Worm (Caenorhabditis elegans) whole organism, L3 larva: Measurements from ENCODE around the gene F01D5.3.

Experiments used
- R02D3.7 ChIP-seq: fragments of 150-350 bp; optimal IDR thresholded peaks from 2 replicates; lab custom pipeline; 2014; ENCODE audit warnings: missing biosample characterization, missing genetic modification characterization
- ZK546.5 ChIP-seq: sonication (generic microtip); optimal IDR thresholded peaks from 2 replicates; lab custom pipeline; 2017; ENCODE audit warnings: missing biosample characterization, missing genetic modification characterization
- aly-2 ChIP-seq: fragments of 150-350 bp; optimal IDR thresholded peaks from 2 replicates; lab custom pipeline; 2014; ENCODE audit warnings: missing biosample characterization, missing genetic modification characterization
- ceh-28 ChIP-seq: fragments of 150-350 bp; optimal IDR thresholded peaks from 2 replicates; lab custom pipeline; 2014; ENCODE audit warnings: missing biosample characterization, missing genetic modification reagents, missing genetic modification characterization
- ceh-82 ChIP-seq: fragments of 150-350 bp; optimal IDR thresholded peaks from 2 replicates; lab custom pipeline; 2014; ENCODE audit warnings: missing biosample characterization, missing genetic modification characterization
- ceh-9 ChIP-seq: sonication (generic microtip); optimal IDR thresholded peaks from 2 replicates; lab custom pipeline; 2018; ENCODE audit warnings: missing biosample characterization, missing genetic modification characterization
- daf-12 ChIP-seq: fragments of 150-350 bp; optimal IDR thresholded peaks from 2 replicates; lab custom pipeline; 2014; ENCODE audit warnings: missing biosample characterization, missing genetic modification reagents, missing genetic modification characterization
- egl-27 ChIP-seq: sonication (generic microtip); optimal IDR thresholded peaks from 4 replicates; lab custom pipeline; 2017; ENCODE audit warnings: missing biosample characterization, missing genetic modification reagents, missing genetic modification characterization
- egl-5 ChIP-seq: fragments of 150-350 bp; optimal IDR thresholded peaks from 2 replicates; lab custom pipeline; 2017; ENCODE audit warnings: missing biosample characterization, missing genetic modification reagents, missing genetic modification characterization, inconsistent platforms
- elt-2 ChIP-seq: sonication (generic microtip); optimal IDR thresholded peaks from 2 replicates; lab custom pipeline; 2016; ENCODE audit warnings: missing genetic modification reagents, mild to moderate bottlenecking, missing genetic modification characterization, missing compliant biosample characterization
- fkh-10 ChIP-seq: sonication (generic microtip); optimal IDR thresholded peaks from 2 replicates; lab custom pipeline; 2017; ENCODE audit warnings: missing biosample characterization, missing genetic modification reagents, missing genetic modification characterization
- lin-39 ChIP-seq: fragments of 150-350 bp; optimal IDR thresholded peaks from 2 replicates; lab custom pipeline; 2018; ENCODE audit warnings: missing biosample characterization, missing genetic modification reagents, missing genetic modification characterization
- lsy-12 ChIP-seq: sonication (generic microtip); optimal IDR thresholded peaks from 2 replicates; lab custom pipeline; 2016; ENCODE audit warnings: mild to moderate bottlenecking, missing genetic modification characterization, missing compliant biosample characterization
- mml-1 ChIP-seq: fragments of 150-350 bp; sonication (generic microtip); optimal IDR thresholded peaks from 3 replicates; lab custom pipeline; 2014; ENCODE audit warnings: missing biosample characterization, missing genetic modification characterization
- nhr-12 ChIP-seq: fragments of 150-350 bp; optimal IDR thresholded peaks from 2 replicates; lab custom pipeline; 2014; ENCODE audit warnings: missing biosample characterization, missing genetic modification characterization
- nhr-25 ChIP-seq: sonication (generic microtip); optimal IDR thresholded peaks from 2 replicates; lab custom pipeline; 2017; ENCODE audit warnings: missing biosample characterization, missing genetic modification characterization
- nhr-28 ChIP-seq: fragments of 150-350 bp; optimal IDR thresholded peaks from 2 replicates; lab custom pipeline; 2014; ENCODE audit warnings: missing biosample characterization, missing genetic modification characterization
- nhr-43 ChIP-seq: sonication (generic microtip); optimal IDR thresholded peaks from 2 replicates; lab custom pipeline; 2016; ENCODE audit warnings: mild to moderate bottlenecking, missing genetic modification characterization, missing compliant biosample characterization; ENCODE audit not compliant: poor library complexity, severe bottlenecking
- nhr-76 ChIP-seq: fragments of 150-350 bp; sonication (generic microtip); optimal IDR thresholded peaks from 5 replicates; lab custom pipeline; 2014; ENCODE audit warnings: missing biosample characterization, missing genetic modification characterization
- nhr-77 ChIP-seq: fragments of 150-350 bp; optimal IDR thresholded peaks from 2 replicates; lab custom pipeline; 2014; ENCODE audit warnings: missing biosample characterization, missing genetic modification characterization
- pha-4 ChIP-seq: fragments of 150-350 bp; optimal IDR thresholded peaks from 2 replicates; lab custom pipeline; 2014; ENCODE audit warnings: missing biosample characterization, missing genetic modification reagents, missing genetic modification characterization
- pqm-1 ChIP-seq: fragments of 150-350 bp; optimal IDR thresholded peaks from 2 replicates; lab custom pipeline; 2017; ENCODE audit warnings: missing biosample characterization, missing genetic modification characterization, inconsistent platforms
- sea-2 ChIP-seq: fragments of 150-350 bp; sonication (generic microtip); optimal IDR thresholded peaks from 4 replicates; lab custom pipeline; 2014; ENCODE audit warnings: missing biosample characterization, missing genetic modification reagents, missing genetic modification characterization
- skn-1 ChIP-seq: fragments of 150-350 bp; optimal IDR thresholded peaks from 2 replicates; lab custom pipeline; 2014; ENCODE audit warnings: missing biosample characterization, missing genetic modification characterization
- tbx-2 ChIP-seq: sonication (generic microtip); optimal IDR thresholded peaks from 2 replicates; lab custom pipeline; 2016; ENCODE audit warnings: mild to moderate bottlenecking, missing genetic modification characterization, missing compliant biosample characterization
- unc-39 ChIP-seq: sonication (generic microtip); optimal IDR thresholded peaks from 4 replicates; lab custom pipeline; 2017; ENCODE audit warnings: missing biosample characterization, missing genetic modification characterization
- ztf-11 ChIP-seq: fragments of 150-350 bp; optimal IDR thresholded peaks from 2 replicates; lab custom pipeline; 2014; ENCODE audit warnings: missing biosample characterization, missing genetic modification characterization
- ztf-4 ChIP-seq: fragments of 150-350 bp; optimal IDR thresholded peaks from 2 replicates; lab custom pipeline; 2014; ENCODE audit warnings: missing biosample characterization, missing genetic modification characterization

F01D5.3 gene

ce11 chrII:13994934-13995333 lies 5.0 kb downstream of the F01D5.3 start, which contains the start of gene Y39G8B.7:
Y39G8B.7 (minus strand) TSS chrII:13995034.
- TF ChIP-seq aly-2 (tag; lab: Kevin White, UChicago): no peak
- no peak for TF ChIP-seq nhr-76
- TF ChIP-seq lsy-12 (tag; lab: Kevin White, UChicago): no peak
- TF ChIP-seq lin-39 (tag; lab: Kevin White, UChicago): no peak
- TF ChIP-seq ceh-28 (tag; lab: Kevin White, UChicago): no peak
- no peak for TF ChIP-seq ztf-4 (tag; lab: Kevin White, UChicago)
- no peak for TF ChIP-seq unc-39 (tag; lab: Kevin White, UChicago)
- no peak for TF ChIP-seq R02D3.7 (tag; lab: Kevin White, UChicago)

DNA sequence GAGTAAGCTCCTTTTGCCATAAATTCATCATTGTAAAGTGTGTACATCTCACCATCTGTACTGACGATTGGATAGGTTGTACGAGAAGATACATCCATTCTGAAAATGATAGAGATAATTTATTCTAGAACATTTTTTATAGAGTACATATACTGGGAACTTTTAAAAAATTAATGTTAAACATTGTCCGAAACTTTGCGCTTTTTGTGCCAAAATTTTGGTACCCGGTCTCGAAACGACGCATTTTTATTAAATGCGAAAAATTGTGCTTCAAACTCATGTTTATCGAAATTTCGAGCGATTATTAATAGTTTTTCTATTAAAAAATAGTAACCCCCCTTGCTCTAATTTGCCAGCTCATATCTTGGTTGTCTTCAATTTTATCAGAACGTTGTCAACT lies 8.2 kb downstream of the F01D5.3 start, which contains the start of gene Y39G8B.5:
Gene Y39G8B.5, minus strand, starts transcription at position 101 of the 400 bp plus-strand sequence.
- TF ChIP-seq nhr-28 (no peak), tbx-2 (no peak), mml-1 (no peak), nhr-25 (tag; lab: Kevin White, UChicago) (no peak), egl-5 (tag; lab: Kevin White, UChicago) (no peak), aly-2 (tag; lab: Kevin White, UChicago) (no peak), nhr-43 (tag; lab: Kevin White, UChicago) (no peak), ztf-11 (tag; lab: Kevin White, UChicago) (no peak), skn-1 (no peak), lsy-12 (tag; lab: Kevin White, UChicago) (no peak), ceh-82 (tag; lab: Kevin White, UChicago) (no peak), fkh-10 (GFP tag; lab: Kevin White, UChicago) (no peak), elt-2 (tag; lab: Kevin White, UChicago) (no peak), ZK546.5 (no peak), nhr-77 (tag; lab: Kevin White, UChicago) (no peak), egl-27 (no peak)

DNA sequence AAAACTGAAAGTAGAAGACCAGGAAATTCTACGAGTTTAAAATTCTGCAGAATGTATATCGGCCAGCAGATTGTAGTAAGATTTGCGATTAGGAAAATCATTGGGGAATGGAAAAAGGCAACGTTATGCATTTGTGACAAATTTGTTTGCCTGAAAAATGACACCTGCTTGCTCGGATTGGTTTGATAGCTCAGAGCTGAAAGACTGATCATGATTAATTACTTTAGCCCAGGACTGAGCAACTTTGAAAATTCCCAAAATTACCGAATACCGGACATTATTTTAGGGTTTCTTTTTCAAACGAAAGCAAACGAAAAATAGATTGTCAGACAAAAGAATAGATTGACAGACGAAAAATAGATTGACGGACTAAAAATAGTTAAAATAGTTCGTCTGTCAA lies 15.4 kb downstream of the F01D5.3 start, which contains the start of gene sre-47:
Gene sre-47, minus strand, starts transcription at position 101 of the 400 bp plus-strand sequence.
- TF ChIP-seq nhr-12: no peak
- no peak for TF ChIP-seq ceh-9 (tag; lab: Kevin White, UChicago)

DNA sequence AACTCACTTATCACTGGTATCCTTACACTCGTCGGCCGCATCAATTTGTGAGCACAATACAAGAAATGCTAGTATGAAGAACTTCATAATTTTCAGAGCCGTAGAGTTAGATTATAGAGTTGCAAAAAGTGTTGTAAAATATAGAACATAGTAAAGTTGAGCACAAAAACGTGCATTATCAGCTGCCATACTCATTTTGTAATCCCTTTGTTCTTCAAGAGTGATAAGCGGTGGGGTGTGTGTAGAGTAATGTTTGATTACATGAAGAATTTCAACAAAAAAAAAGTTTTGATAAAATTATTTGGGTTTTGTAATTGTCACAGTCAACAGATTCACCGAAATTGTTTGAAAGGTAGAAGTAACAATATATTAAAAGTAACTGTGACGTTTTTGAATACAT lies 17.0 kb downstream of the F01D5.3 start, which contains the start of the genes Y39G8B.13 and Y39G8B.10:
Gene Y39G8B.13, minus strand, starts transcription at position 125 of the 400 bp plus-strand sequence.
Gene Y39G8B.10, minus strand, starts transcription at position 193 of the 400 bp plus-strand sequence.
- TF ChIP-seq pqm-1 (tag; lab: Kevin White, UChicago): peak; percentile 78
- peak; percentile 86 for TF ChIP-seq elt-2 (tag; lab: Kevin White, UChicago)
- no peak for TF ChIP-seq sea-2 (GFP tag; lab: Kevin White, UChicago)
- TF ChIP-seq, all 47 proteins: peak for 2

- TF ChIP-seq mml-1 (no peak), pqm-1 (tag; lab: Kevin White, UChicago) (no peak), ztf-4 (tag; lab: Kevin White, UChicago) (no peak)
Measured at ce11 chrII:13982247-13982646, 17.7 kb downstream of the F01D5.3 start.

- TF ChIP-seq ztf-4 (tag; lab: Kevin White, UChicago) (no peak), skn-1 (peak; percentile 30), R02D3.7 (tag; lab: Kevin White, UChicago) (no peak), pqm-1 (tag; lab: Kevin White, UChicago) (peak; percentile 53), elt-2 (tag; lab: Kevin White, UChicago) (peak; percentile 34)
Measured at ce11 chrII:13981819-13982218, 18.1 kb downstream of the F01D5.3 start.

- TF ChIP-seq R02D3.7 (tag; lab: Kevin White, UChicago) (no peak), daf-12 (no peak), pha-4 (tag; lab: Kevin White, UChicago) (peak; percentile 0), elt-2 (tag; lab: Kevin White, UChicago) (peak; percentile 61), pqm-1 (tag; lab: Kevin White, UChicago) (peak; percentile 5), nhr-28 (no peak)
Measured at ce11 chrII:13981097-13981496, 18.8 kb downstream of the F01D5.3 start, which contains the start of gene Y39G8B.9. Y39G8B.9 (plus strand) TSS chrII:13981365.
